Worm (Caenorhabditis elegans) whole organism, L4 larva: ENCODE results near the gene metl-18.

Experiments used
- F10B5.3 ChIP-seq: sonication (generic microtip); optimal IDR thresholded peaks from 2 replicates; lab custom pipeline; 2016; ENCODE audit warnings: mild to moderate bottlenecking, missing genetic modification characterization, missing compliant biosample characterization
- F26F4.8 ChIP-seq: fragments of 200-800 bp; sonication (Bioruptor generic); conservative IDR thresholded peaks from 2 replicates; pipeline ENCODE4 v1.3.6; 2022; ENCODE audit warnings: missing genetic modification characterization, missing compliant biosample characterization
- aha-1 ChIP-seq: fragments of 150-350 bp; peaks from one replicate; lab custom pipeline; 2014; ENCODE audit warnings: missing biosample characterization, missing genetic modification characterization
- arid-1 ChIP-seq: fragments of 200-800 bp; sonication (Bioruptor generic); conservative IDR thresholded peaks from 2 replicates; pipeline ENCODE4 v1.3.6; 2022; ENCODE audit warnings: missing genetic modification reagents, missing genetic modification characterization, missing compliant biosample characterization
- ceh-82 ChIP-seq: sonication (generic microtip); optimal IDR thresholded peaks from 2 replicates; lab custom pipeline; 2017; ENCODE audit warnings: missing biosample characterization, missing genetic modification characterization
- cey-2 ChIP-seq: sonication (generic microtip); optimal IDR thresholded peaks from 3 replicates; lab custom pipeline; 2017; ENCODE audit warnings: missing genetic modification characterization, mild to moderate bottlenecking, missing compliant biosample characterization, antibody characterized with exemption, borderline replicate concordance; ENCODE audit not compliant: insufficient read depth
- daf-8 ChIP-seq: fragments of 200-800 bp; sonication (Bioruptor generic); IDR thresholded peaks from 2 replicates; pipeline ENCODE4 v1.3.6; 2022; ENCODE audit warnings: missing genetic modification characterization, missing compliant biosample characterization
- dmd-6 ChIP-seq: fragments of 200-800 bp; sonication (Bioruptor generic); IDR thresholded peaks from 2 replicates; pipeline ENCODE4 v1.3.6; 2022; ENCODE audit warnings: missing genetic modification reagents, missing genetic modification characterization, missing compliant biosample characterization
- dmd-8 ChIP-seq: fragments of 200-800 bp; sonication (Bioruptor generic); IDR thresholded peaks from 2 replicates; pipeline ENCODE4 v1.3.6; 2022; ENCODE audit warnings: missing genetic modification characterization, missing compliant biosample characterization
- dmd-9 ChIP-seq: fragments of 200-800 bp; sonication (Bioruptor generic); IDR thresholded peaks from 2 replicates; pipeline ENCODE4 v1.3.6; 2022; ENCODE audit warnings: missing genetic modification reagents, missing genetic modification characterization, missing compliant biosample characterization
- dpl-1 ChIP-seq: fragments of 150-350 bp; optimal IDR thresholded peaks from 2 replicates; lab custom pipeline; 2014; ENCODE audit warnings: missing biosample characterization, missing genetic modification reagents, missing genetic modification characterization
- dve-1 ChIP-seq: sonication (generic microtip); optimal IDR thresholded peaks from 2 replicates; lab custom pipeline; 2017; ENCODE audit warnings: antibody characterized with exemption, mild to moderate bottlenecking, missing genetic modification characterization, missing compliant biosample characterization; ENCODE audit not compliant: insufficient read depth
- egl-27 ChIP-seq: sonication (generic microtip); optimal IDR thresholded peaks from 3 replicates; lab custom pipeline; 2017; ENCODE audit warnings: missing biosample characterization, missing genetic modification reagents, missing genetic modification characterization
- egl-43 ChIP-seq: fragments of 200-800 bp; sonication (Bioruptor generic); IDR thresholded peaks from 2 replicates; pipeline ENCODE4 v1.3.6; 2022; ENCODE audit warnings: missing genetic modification reagents, missing genetic modification characterization, missing compliant biosample characterization
- fkh-10 ChIP-seq: fragments of 150-350 bp; optimal IDR thresholded peaks from 2 replicates; lab custom pipeline; 2014; ENCODE audit warnings: missing biosample characterization, missing genetic modification reagents, missing genetic modification characterization
- gei-8 ChIP-seq: fragments of 200-800 bp; sonication (Bioruptor generic); optimal IDR thresholded peaks from 2 replicates; lab custom pipeline; 2018; ENCODE audit warnings: mild to moderate bottlenecking, missing genetic modification characterization, missing compliant biosample characterization
- hlh-11 ChIP-seq: fragments of 200-800 bp; sonication (Bioruptor generic); optimal IDR thresholded peaks from 2 replicates; lab custom pipeline; 2018; ENCODE audit warnings: mild to moderate bottlenecking, missing genetic modification characterization, missing compliant biosample characterization
- hlh-30 ChIP-seq: sonication (generic microtip); optimal IDR thresholded peaks from 2 replicates; lab custom pipeline; 2017; ENCODE audit warnings: antibody characterized with exemption, mild to moderate bottlenecking, missing genetic modification characterization, missing compliant biosample characterization; ENCODE audit not compliant: insufficient read depth
- lin-13 ChIP-seq: fragments of 150-350 bp; optimal IDR thresholded peaks from 2 replicates; lab custom pipeline; 2014; ENCODE audit warnings: missing biosample characterization, missing genetic modification reagents, missing genetic modification characterization
- lin-15B ChIP-seq: fragments of 150-350 bp; sonication (generic microtip); optimal IDR thresholded peaks from 3 replicates; lab custom pipeline; 2014; ENCODE audit warnings: missing biosample characterization, missing genetic modification characterization
- lin-29 ChIP-seq: fragments of 200-800 bp; sonication (Bioruptor generic); IDR thresholded peaks from 2 replicates; pipeline ENCODE4 v1.3.6; 2022; ENCODE audit warnings: missing genetic modification reagents, missing genetic modification characterization, missing compliant biosample characterization
- madf-9 ChIP-seq: fragments of 200-800 bp; sonication (Bioruptor generic); conservative IDR thresholded peaks from 2 replicates; pipeline ENCODE4 v1.3.6; 2022; ENCODE audit warnings: missing genetic modification reagents, missing genetic modification characterization, missing compliant biosample characterization
- mdl-1 ChIP-seq, 2 experiments: fragments of 150-350 bp in 1 of 2; sonication (generic microtip) in 1 of 2; optimal IDR thresholded peaks; 2 replicates each; lab custom pipeline; 2014 to 2017; ENCODE audit warnings: missing biosample characterization in 2 of 2, missing genetic modification characterization in 2 of 2
- mdt-29 ChIP-seq: fragments of 200-800 bp; sonication (Bioruptor generic); IDR thresholded peaks from 2 replicates; pipeline ENCODE4 v1.3.6; 2022; ENCODE audit warnings: missing genetic modification reagents, missing genetic modification characterization, missing compliant biosample characterization
- mep-1 ChIP-seq: fragments of 150-350 bp; sonication (generic microtip); optimal IDR thresholded peaks from 3 replicates; lab custom pipeline; 2014; ENCODE audit warnings: missing biosample characterization, missing genetic modification characterization
- nhr-11 ChIP-seq: fragments of 150-350 bp; optimal IDR thresholded peaks from 2 replicates; lab custom pipeline; 2014; ENCODE audit warnings: missing biosample characterization, missing genetic modification characterization
- nhr-111 ChIP-seq: fragments of 200-800 bp; sonication (Bioruptor generic); optimal IDR thresholded peaks from 2 replicates; lab custom pipeline; 2018; ENCODE audit warnings: mild to moderate bottlenecking, missing genetic modification characterization, missing compliant biosample characterization
- nhr-28 ChIP-seq: fragments of 150-350 bp; optimal IDR thresholded peaks from 2 replicates; lab custom pipeline; 2014; ENCODE audit warnings: missing biosample characterization, missing genetic modification characterization
- nhr-41 ChIP-seq: fragments of 200-800 bp; sonication (Bioruptor generic); IDR thresholded peaks from 2 replicates; pipeline ENCODE4 v1.3.6; 2022; ENCODE audit warnings: missing genetic modification reagents, missing genetic modification characterization, missing compliant biosample characterization
- snpc-4 ChIP-seq: fragments of 150-350 bp; optimal IDR thresholded peaks from 2 replicates; lab custom pipeline; 2014; ENCODE audit warnings: missing biosample characterization, missing genetic modification characterization
- spr-3 ChIP-seq: fragments of 200-800 bp; sonication (Bioruptor generic); optimal IDR thresholded peaks from 2 replicates; lab custom pipeline; 2018; ENCODE audit warnings: mild to moderate bottlenecking, missing genetic modification characterization, missing compliant biosample characterization
- tra-1 ChIP-seq: fragments of 200-800 bp; sonication (Bioruptor generic); IDR thresholded peaks from 2 replicates; pipeline ENCODE4 v1.3.6; 2022; ENCODE audit warnings: missing genetic modification reagents, missing genetic modification characterization, missing compliant biosample characterization
- unc-62 ChIP-seq, 3 experiments: fragments of 150-350 bp in 1 of 3; sonication (generic microtip); optimal IDR thresholded peaks in 2 of 3; peaks in 1 of 3; 1 replicate in 1 of 3; 2 replicates in 2 of 3; lab custom pipeline; 2014 to 2017; ENCODE audit warnings: missing biosample characterization in 3 of 3, missing genetic modification characterization in 3 of 3, missing genetic modification reagents in 3 of 3, missing genotype in 1 of 3
- ztf-11 ChIP-seq: fragments of 150-350 bp; optimal IDR thresholded peaks from 2 replicates; lab custom pipeline; 2014; ENCODE audit warnings: missing biosample characterization, missing genetic modification characterization
- ztf-7 ChIP-seq: fragments of 150-350 bp; optimal IDR thresholded peaks from 2 replicates; lab custom pipeline; 2014; ENCODE audit warnings: missing biosample characterization, missing genetic modification characterization

metl-18 gene

DNA sequence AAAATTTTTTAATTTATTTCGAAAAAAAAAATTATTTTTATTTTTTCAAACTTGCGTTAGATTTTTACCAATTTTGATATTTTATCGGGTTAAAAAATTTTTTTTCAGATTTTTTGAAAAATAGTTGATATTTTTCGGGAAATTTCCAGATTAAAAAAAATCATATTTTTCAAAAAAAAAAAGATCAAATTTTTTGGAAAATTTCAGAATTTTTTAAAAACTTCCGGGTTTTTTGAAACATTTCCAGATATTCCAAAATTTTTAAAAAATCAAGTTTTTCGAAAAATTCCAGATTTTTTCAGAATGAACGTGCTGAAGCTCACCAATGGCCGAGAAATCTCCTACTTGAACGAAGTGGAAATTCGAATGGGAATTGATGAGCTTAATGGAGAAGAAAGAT lies at the start of gene metl-18:
Gene metl-18 (plus strand): TSS at position 301 of the 400 bp plus-strand sequence.
- TF ChIP-seq aha-1 (tag; lab: Kevin White, UChicago) (no peak), mdt-29 (GFP tag; lab: Robert Waterston, UW) (no peak), lin-29 (GFP tag; lab: Robert Waterston, UW) (no peak), lin-13 (GFP tag; lab: Kevin White, UChicago) (no peak), arid-1 (GFP tag; lab: Robert Waterston, UW) (no peak), dmd-6 (GFP tag; lab: Robert Waterston, UW) (no peak)

DNA sequence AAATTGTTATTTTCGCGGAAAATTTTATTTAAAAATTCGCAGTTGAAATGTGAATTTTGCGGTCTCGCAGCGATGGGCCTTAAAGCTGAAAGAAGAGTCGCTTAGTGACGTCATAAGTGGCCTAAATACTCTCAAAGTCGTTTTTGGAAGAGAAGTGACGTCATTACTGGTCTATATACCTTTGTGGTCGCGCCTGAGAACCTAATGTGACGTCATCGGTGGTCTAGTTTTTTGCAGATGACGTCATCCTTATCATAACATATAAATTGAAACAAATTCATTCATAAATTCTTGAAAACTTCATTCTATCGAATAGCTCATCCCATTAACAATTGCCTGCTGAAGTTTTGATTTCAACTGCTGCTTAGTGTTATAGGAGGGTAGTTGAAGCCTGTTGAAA lies 48.4 kb upstream of the metl-18 start:
- TF ChIP-seq dve-1 (tag; lab: Kevin White, UChicago) (no peak), ztf-11 (tag; lab: Kevin White, UChicago) (no peak), mdt-29 (GFP tag; lab: Robert Waterston, UW) (no peak), ztf-7 (tag; lab: Kevin White, UChicago) (no peak), F10B5.3 (tag; lab: Kevin White, UChicago) (no peak), ceh-82 (tag; lab: Kevin White, UChicago) (no peak), dmd-9 (no peak), dmd-6 (GFP tag; lab: Robert Waterston, UW) (no peak), dmd-8 (GFP tag; lab: Robert Waterston, UW) (no peak), gei-8 (GFP tag; lab: Kevin White, UChicago) (no peak)

DNA sequence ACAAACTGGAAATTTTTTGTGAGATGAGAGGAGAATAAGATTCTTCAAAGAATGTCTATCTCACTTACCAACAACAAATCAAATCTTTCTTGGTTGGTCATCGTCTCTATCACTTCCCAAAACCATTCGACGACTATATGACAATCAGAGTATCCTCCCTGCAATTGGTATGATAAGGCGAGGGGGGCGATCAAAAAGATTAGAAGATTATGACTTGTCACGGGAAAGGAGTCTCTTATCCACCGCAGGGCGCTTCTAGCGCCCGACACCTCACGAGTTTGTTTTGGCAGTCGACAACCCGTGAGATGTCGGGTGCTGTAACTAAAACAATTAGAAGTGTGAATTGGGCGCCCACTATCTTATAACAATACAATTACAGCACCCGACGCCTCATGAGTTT lies 47.8 kb upstream of the metl-18 start:
- TF ChIP-seq ceh-82 (tag; lab: Kevin White, UChicago) (no peak), hlh-30 (tag; lab: Kevin White, UChicago) (peak; percentile 81), nhr-41 (GFP tag; lab: Robert Waterston, UW) (no peak), cey-2 (tag; lab: Kevin White, UChicago) (no peak), daf-8 (no peak), nhr-28 (tag; lab: Kevin White, UChicago) (peak; percentile 38), nhr-11 (tag; lab: Kevin White, UChicago) (no peak), lin-13 (GFP tag; lab: Kevin White, UChicago) (peak; percentile 25), mdl-1 (tag; optimal IDR thresholded peaks at IDR 0.05; lab: Kevin White, UChicago) (peak in 1 of 2 experiments; percentile 24), snpc-4 (tag; lab: Kevin White, UChicago) (peak; percentile 66), madf-9 (GFP tag; lab: Robert Waterston, UW) (no peak), dmd-6 (GFP tag; lab: Robert Waterston, UW) (peak; percentile 17; the same call in 1 of the 2 replicates), hlh-11 (tag; lab: Kevin White, UChicago) (peak; percentile 27), F26F4.8 (GFP tag; lab: Robert Waterston, UW) (no peak), mep-1 (tag; lab: Kevin White, UChicago) (peak; percentile 15), gei-8 (GFP tag; lab: Kevin White, UChicago) (no peak), spr-3 (no peak), dpl-1 (no peak), lin-29 (GFP tag; lab: Robert Waterston, UW) (no peak), tra-1 (GFP tag; lab: Robert Waterston, UW) (0 out of 2 replicates have a peak, but pooled peaks have one; percentile 29), fkh-10 (GFP tag; lab: Kevin White, UChicago) (no peak), lin-15B (tag; lab: Kevin White, UChicago) (no peak), egl-27 (no peak), egl-43 (no peak)

DNA sequence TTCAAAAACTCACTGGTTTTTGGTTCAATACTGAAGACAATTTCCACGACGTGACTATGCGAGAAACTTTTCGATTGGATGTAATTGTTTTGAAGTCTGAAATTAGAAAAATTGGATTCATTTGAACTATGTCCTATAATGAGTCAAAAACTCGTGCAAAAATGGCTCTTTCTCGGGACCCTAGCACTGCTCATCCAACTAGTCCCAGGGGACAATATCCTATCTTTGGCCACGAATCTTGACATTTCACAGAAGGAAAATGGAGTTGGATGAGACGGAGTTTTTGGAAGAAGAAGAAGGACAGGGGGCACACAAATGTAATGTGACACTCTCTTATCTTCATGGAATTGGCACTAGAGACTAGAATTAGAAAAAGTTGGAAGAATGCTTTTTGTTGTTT lies 43.7 kb upstream of the metl-18 start:
- no peak for TF ChIP-seq nhr-111 (GFP tag; lab: Kevin White, UChicago)
- TF ChIP-seq unc-62 (GFP tag; optimal IDR thresholded peaks at IDR 0.05 in 1 of 2; lab: Kevin White, UChicago), result peak in 1 of 2 experiments; percentile 97
- no peak for TF ChIP-seq unc-62 (tag; optimal IDR thresholded peaks at IDR 0.05; lab: Kevin White, UChicago)
